Fruit fly (Drosophila melanogaster) whole organism, adult: ENCODE results near the gene CG4455.

ENCODE experiments used
- CG33017 ChIP-seq: fragments of 200-800 bp; sonication (Bioruptor generic); optimal IDR thresholded peaks from 2 replicates; lab custom pipeline; 2018; ENCODE audit warnings: missing biosample characterization, mild to moderate bottlenecking, missing genetic modification characterization, moderate library complexity
- CG7101 ChIP-seq: fragments of 200-800 bp; sonication (Bioruptor generic); optimal IDR thresholded peaks from 2 replicates; lab custom pipeline; 2018; ENCODE audit warnings: missing biosample characterization, mild to moderate bottlenecking, missing genetic modification characterization, moderate library complexity
- Crg-1 ChIP-seq: fragments of 200-800 bp; sonication (Bioruptor generic); optimal IDR thresholded peaks from 2 replicates; lab custom pipeline; 2016; ENCODE audit warnings: missing biosample characterization, missing genetic modification characterization
- kay ChIP-seq: fragments of 200-800 bp; sonication (Bioruptor generic); peaks from one replicate; lab custom pipeline; 2016; ENCODE audit warnings: missing biosample characterization, missing genetic modification characterization, borderline replicate concordance
- pad ChIP-seq: fragments of 200-800 bp; sonication (Bioruptor generic); optimal IDR thresholded peaks from 3 replicates; lab custom pipeline; 2017; ENCODE audit warnings: missing biosample characterization, missing genetic modification characterization, mild to moderate bottlenecking, moderate library complexity, missing genetic modification reagents

- TF ChIP-seq CG7101 (no peak), kay (GFP tag; lab: Kevin White, UChicago) (no peak), Crg-1 (GFP tag; lab: Kevin White, UChicago) (no peak), pad (no peak), CG33017 (tag; lab: Kevin White, UChicago) (no peak)
Observed at dm6 chr2L:16397517-16397916, 44.8 kb downstream of the CG4455 start.
